Worm (Caenorhabditis elegans) whole organism, L1 larva: ENCODE results near the gene C35B1.4.

Experiments
- C04F5.9 ChIP-seq: sonication (generic microtip); optimal IDR thresholded peaks from 2 replicates; lab custom pipeline; 2016; ENCODE audit warnings: missing genetic modification characterization, missing compliant biosample characterization
- C16A3.4 ChIP-seq: fragments of 150-350 bp; optimal IDR thresholded peaks from 2 replicates; lab custom pipeline; 2014; ENCODE audit warnings: missing biosample characterization, missing genetic modification characterization
- C34B4.2 ChIP-seq: sonication (generic microtip); optimal IDR thresholded peaks from 2 replicates; lab custom pipeline; 2017; ENCODE audit warnings: mild to moderate bottlenecking, missing genetic modification characterization, missing compliant biosample characterization
- Y116A8C.19 ChIP-seq: sonication (generic microtip); optimal IDR thresholded peaks from 2 replicates; lab custom pipeline; 2016; ENCODE audit warnings: missing compliant biosample characterization, missing genetic modification characterization, borderline replicate concordance
- alr-1 ChIP-seq: fragments of 200-800 bp; sonication (Bioruptor generic); optimal IDR thresholded peaks from 2 replicates; lab custom pipeline; 2018; ENCODE audit warnings: borderline replicate concordance, mild to moderate bottlenecking, missing genetic modification characterization, missing compliant biosample characterization
- aly-2 ChIP-seq: fragments of 150-350 bp; optimal IDR thresholded peaks from 2 replicates; lab custom pipeline; 2014; ENCODE audit warnings: missing biosample characterization, missing genetic modification characterization
- ceh-88 ChIP-seq: fragments of 200-800 bp; sonication (Bioruptor generic); IDR thresholded peaks from 2 replicates; pipeline ENCODE4 v1.3.6; 2022; ENCODE audit warnings: missing genetic modification characterization, missing compliant biosample characterization
- ceh-90 ChIP-seq: sonication (generic microtip); optimal IDR thresholded peaks from 2 replicates; lab custom pipeline; 2016; ENCODE audit warnings: missing genetic modification characterization, missing compliant biosample characterization
- ces-1 ChIP-seq: fragments of 150-350 bp; optimal IDR thresholded peaks from 2 replicates; lab custom pipeline; 2014; ENCODE audit warnings: missing biosample characterization, missing genetic modification reagents, missing genetic modification characterization
- dpl-1 ChIP-seq, 3 experiments: fragments of 150-350 bp in 2 of 3; sonication (generic microtip) in 1 of 3; optimal IDR thresholded peaks; 2 replicates each; lab custom pipeline; 2014 to 2017; ENCODE audit warnings: missing biosample characterization in 3 of 3, missing genetic modification characterization in 3 of 3, missing genetic modification reagents in 3 of 3
- dsc-1 ChIP-seq: sonication (generic microtip); optimal IDR thresholded peaks from 2 replicates; lab custom pipeline; 2016; ENCODE audit warnings: mild to moderate bottlenecking, missing genetic modification characterization, missing compliant biosample characterization
- efl-1 ChIP-seq, 4 experiments: fragments of 150-350 bp; optimal IDR thresholded peaks in 3 of 4; peaks in 1 of 4; 1 replicate in 1 of 4; 2 replicates in 3 of 4; lab custom pipeline; 2014; ENCODE audit warnings: missing biosample characterization in 2 of 4, missing genetic modification characterization in 2 of 4, missing genetic modification reagents in 2 of 4
- egl-27 ChIP-seq, 2 experiments: fragments of 150-350 bp in 1 of 2; sonication (generic microtip); optimal IDR thresholded peaks; 3 replicates each; lab custom pipeline; 2017 to 2018; ENCODE audit warnings: missing biosample characterization in 2 of 2, missing genetic modification characterization in 2 of 2, missing genetic modification reagents in 2 of 2
- elt-2 ChIP-seq: sonication (generic microtip); optimal IDR thresholded peaks from 2 replicates; lab custom pipeline; 2016; ENCODE audit warnings: missing genetic modification characterization, mild to moderate bottlenecking, inconsistent platforms, missing compliant biosample characterization, missing genetic modification reagents
- elt-3 ChIP-seq, 6 experiments: fragments of 150-350 bp in 1 of 6; sonication (generic microtip); optimal IDR thresholded peaks; 2 replicates each; lab custom pipeline; 2017 to 2018; ENCODE audit warnings: missing biosample characterization in 6 of 6, missing genetic modification characterization in 6 of 6, inconsistent platforms in 1 of 6
- ets-5 ChIP-seq: fragments of 200-800 bp; sonication (Bioruptor generic); IDR thresholded peaks from 2 replicates; pipeline ENCODE4 v1.3.6; 2022; ENCODE audit warnings: missing genetic modification characterization, missing compliant biosample characterization
- fkh-4 ChIP-seq: sonication (generic microtip); optimal IDR thresholded peaks from 2 replicates; lab custom pipeline; 2016; ENCODE audit warnings: missing compliant biosample characterization, missing genetic modification characterization, borderline replicate concordance
- fkh-8 ChIP-seq: sonication (generic microtip); optimal IDR thresholded peaks from 2 replicates; lab custom pipeline; 2016; ENCODE audit warnings: mild to moderate bottlenecking, missing genetic modification characterization, missing compliant biosample characterization
- fos-1 ChIP-seq: fragments of 150-350 bp; optimal IDR thresholded peaks from 2 replicates; lab custom pipeline; 2014; ENCODE audit warnings: missing biosample characterization, missing genetic modification characterization
- grh-1 ChIP-seq: fragments of 200-800 bp; sonication (Bioruptor generic); IDR thresholded peaks from 2 replicates; pipeline ENCODE4 v1.3.6; 2022; ENCODE audit warnings: missing genetic modification reagents, missing genetic modification characterization, missing compliant biosample characterization
- hlh-17 ChIP-seq: fragments of 200-800 bp; sonication (Bioruptor generic); optimal IDR thresholded peaks from 2 replicates; lab custom pipeline; 2018; ENCODE audit warnings: missing genetic modification characterization, mild to moderate bottlenecking, missing compliant biosample characterization, moderate library complexity, borderline replicate concordance
- hlh-4 ChIP-seq: sonication (generic microtip); optimal IDR thresholded peaks from 2 replicates; lab custom pipeline; 2016; ENCODE audit warnings: mild to moderate bottlenecking, missing genetic modification characterization, missing compliant biosample characterization
- hpl-2 ChIP-seq: fragments of 150-350 bp; optimal IDR thresholded peaks from 2 replicates; lab custom pipeline; 2014; ENCODE audit warnings: missing biosample characterization, missing genetic modification reagents, missing genetic modification characterization
- jun-1 ChIP-seq: fragments of 150-350 bp; optimal IDR thresholded peaks from 2 replicates; lab custom pipeline; 2014; ENCODE audit warnings: missing biosample characterization, missing genetic modification reagents, missing genetic modification characterization
- lin-14 ChIP-seq: fragments of 200-800 bp; sonication (Bioruptor generic); optimal IDR thresholded peaks from 2 replicates; lab custom pipeline; 2018; ENCODE audit warnings: mild to moderate bottlenecking, missing genetic modification characterization, moderate library complexity, missing compliant biosample characterization
- lin-35 ChIP-seq, 2 experiments: fragments of 150-350 bp; optimal IDR thresholded peaks; 2 replicates each; lab custom pipeline; 2014; ENCODE audit warnings: missing biosample characterization in 2 of 2, missing genetic modification characterization in 2 of 2, missing genetic modification reagents in 2 of 2
- lin-39 ChIP-seq: fragments of 150-350 bp; optimal IDR thresholded peaks from 2 replicates; lab custom pipeline; 2014; ENCODE audit warnings: missing biosample characterization, missing genetic modification reagents, missing genetic modification characterization
- lir-3 ChIP-seq: sonication (generic microtip); optimal IDR thresholded peaks from 2 replicates; lab custom pipeline; 2016; ENCODE audit warnings: mild to moderate bottlenecking, missing genetic modification characterization, moderate library complexity, missing compliant biosample characterization; ENCODE audit not compliant: poor library complexity
- mab-9 ChIP-seq: fragments of 200-800 bp; sonication (Bioruptor generic); IDR thresholded peaks from 2 replicates; pipeline ENCODE4 v1.3.6; 2022; ENCODE audit warnings: missing genetic modification reagents, missing genetic modification characterization, missing compliant biosample characterization
- mdl-1 ChIP-seq, 2 experiments: fragments of 150-350 bp; optimal IDR thresholded peaks; 2 replicates each; lab custom pipeline; 2014 to 2017; ENCODE audit warnings: missing biosample characterization in 2 of 2, missing genetic modification characterization in 2 of 2, inconsistent platforms in 1 of 2
- mef-2 ChIP-seq: fragments of 150-350 bp; optimal IDR thresholded peaks from 2 replicates; lab custom pipeline; 2014; ENCODE audit warnings: missing biosample characterization, missing genetic modification characterization
- nhr-11 ChIP-seq: fragments of 150-350 bp; optimal IDR thresholded peaks from 2 replicates; lab custom pipeline; 2014; ENCODE audit warnings: missing biosample characterization, missing genetic modification characterization
- nhr-20 ChIP-seq: sonication (generic microtip); optimal IDR thresholded peaks from 2 replicates; lab custom pipeline; 2016; ENCODE audit warnings: mild to moderate bottlenecking, missing genetic modification characterization, missing compliant biosample characterization
- nhr-237 ChIP-seq: fragments of 150-350 bp; optimal IDR thresholded peaks from 2 replicates; lab custom pipeline; 2014; ENCODE audit warnings: missing biosample characterization, missing genetic modification characterization
- nhr-47 ChIP-seq: sonication (generic microtip); optimal IDR thresholded peaks from 2 replicates; lab custom pipeline; 2016; ENCODE audit warnings: mild to moderate bottlenecking, missing genetic modification characterization, moderate library complexity, missing compliant biosample characterization
- nhr-77 ChIP-seq: fragments of 150-350 bp; optimal IDR thresholded peaks from 2 replicates; lab custom pipeline; 2014; ENCODE audit warnings: missing biosample characterization, missing genetic modification characterization
- nhr-84 ChIP-seq: sonication (generic microtip); optimal IDR thresholded peaks from 2 replicates; lab custom pipeline; 2017; ENCODE audit warnings: missing biosample characterization, missing genetic modification characterization
- pax-3 ChIP-seq: fragments of 200-800 bp; sonication (Bioruptor generic); optimal IDR thresholded peaks from 2 replicates; lab custom pipeline; 2018; ENCODE audit warnings: mild to moderate bottlenecking, missing genetic modification characterization, moderate library complexity, missing compliant biosample characterization
- pqm-1 ChIP-seq: sonication (generic microtip); optimal IDR thresholded peaks from 3 replicates; lab custom pipeline; 2017; ENCODE audit warnings: missing biosample characterization, missing genetic modification characterization
- rnt-1 ChIP-seq: sonication (generic microtip); optimal IDR thresholded peaks from 2 replicates; lab custom pipeline; 2016; ENCODE audit warnings: mild to moderate bottlenecking, missing genetic modification characterization, moderate library complexity, missing compliant biosample characterization
- snpc-4 ChIP-seq: fragments of 150-350 bp; optimal IDR thresholded peaks from 2 replicates; lab custom pipeline; 2014; ENCODE audit warnings: missing biosample characterization, missing genetic modification characterization
- sox-4 ChIP-seq: sonication (generic microtip); optimal IDR thresholded peaks from 2 replicates; lab custom pipeline; 2016; ENCODE audit warnings: missing genetic modification characterization, missing compliant biosample characterization
- sptf-1 ChIP-seq: fragments of 150-350 bp; optimal IDR thresholded peaks from 2 replicates; lab custom pipeline; 2014; ENCODE audit warnings: missing biosample characterization, missing genetic modification characterization
- sup-37 ChIP-seq: fragments of 200-800 bp; sonication (Bioruptor generic); optimal IDR thresholded peaks from 2 replicates; lab custom pipeline; 2018; ENCODE audit warnings: mild to moderate bottlenecking, missing genetic modification characterization, missing compliant biosample characterization
- tlp-1 ChIP-seq: fragments of 150-350 bp; optimal IDR thresholded peaks from 2 replicates; lab custom pipeline; 2014; ENCODE audit warnings: missing biosample characterization, missing genetic modification characterization
- unc-130 ChIP-seq: fragments of 150-350 bp; optimal IDR thresholded peaks from 2 replicates; lab custom pipeline; 2017; ENCODE audit warnings: missing biosample characterization, missing genetic modification characterization, inconsistent platforms
- unc-62 ChIP-seq: fragments of 150-350 bp; optimal IDR thresholded peaks from 2 replicates; lab custom pipeline; 2014; ENCODE audit warnings: missing biosample characterization, missing genetic modification reagents, missing genetic modification characterization
- zag-1 ChIP-seq: fragments of 150-350 bp; optimal IDR thresholded peaks from 2 replicates; lab custom pipeline; 2014; ENCODE audit warnings: missing biosample characterization, missing genetic modification characterization
- zip-4 ChIP-seq: fragments of 200-800 bp; sonication (Bioruptor generic); optimal IDR thresholded peaks from 2 replicates; lab custom pipeline; 2018; ENCODE audit warnings: mild to moderate bottlenecking, missing genetic modification characterization, moderate library complexity, missing compliant biosample characterization

The C35B1.4 gene

ce11 chrIV:4079514-4079913 is at the start of gene C35B1.4:
C35B1.4 (plus strand) TSS chrIV:4079814.
- TF ChIP-seq dpl-1 (GFP tag; optimal IDR thresholded peaks at IDR 0.05; lab: Kevin White, UChicago) (no peak), ces-1 (GFP tag; lab: Kevin White, UChicago) (no peak), nhr-84 (tag; lab: Kevin White, UChicago) (no peak)

- TF ChIP-seq tlp-1 (tag; lab: Kevin White, UChicago) (no peak), unc-130 (tag; lab: Kevin White, UChicago) (no peak), elt-3 (tag; optimal IDR thresholded peaks at IDR 0.05; lab: Kevin White, UChicago) (peak in 5 of 6 experiments; percentile 53 to 95 (median 73)), nhr-237 (tag; lab: Kevin White, UChicago) (no peak), pax-3 (tag; lab: Kevin White, UChicago) (no peak), rnt-1 (tag; lab: Kevin White, UChicago) (peak; percentile 35), nhr-20 (peak; percentile 70), C34B4.2 (tag; lab: Kevin White, UChicago) (no peak), aly-2 (tag; lab: Kevin White, UChicago) (no peak), hpl-2 (no peak), nhr-77 (tag; lab: Kevin White, UChicago) (no peak), C04F5.9 (tag; lab: Kevin White, UChicago) (no peak), fos-1 (tag; lab: Kevin White, UChicago) (no peak), elt-2 (no peak), sox-4 (tag; lab: Kevin White, UChicago) (no peak), pqm-1 (tag; lab: Kevin White, UChicago) (no peak), fkh-4 (tag; lab: Kevin White, UChicago) (no peak), C16A3.4 (tag; lab: Kevin White, UChicago) (no peak), ceh-88 (GFP tag; lab: Robert Waterston, UW) (no peak), lin-14 (GFP tag; lab: Kevin White, UChicago) (peak; percentile 81), jun-1 (tag; lab: Kevin White, UChicago) (no peak), nhr-11 (tag; lab: Kevin White, UChicago) (no peak), egl-27 (tag; optimal IDR thresholded peaks at IDR 0.05; lab: Kevin White, UChicago) (no peak), unc-62 (GFP tag; lab: Kevin White, UChicago) (no peak), efl-1 (optimal IDR thresholded peaks at IDR 0.05; lab: Kevin White, UChicago) (peak in 1 of 2 experiments; percentile 77), efl-1 (GFP tag; optimal IDR thresholded peaks at IDR 0.05 in 1 of 2; lab: Kevin White, UChicago) (peak; percentile 74 to 98), zip-4 (GFP tag; lab: Kevin White, UChicago) (no peak), sup-37 (GFP tag; lab: Kevin White, UChicago) (no peak), Y116A8C.19 (no peak), hlh-17 (GFP tag; lab: Kevin White, UChicago) (no peak), ceh-90 (no peak), ces-1 (GFP tag; lab: Kevin White, UChicago) (no peak), nhr-47 (tag; lab: Kevin White, UChicago) (peak; percentile 6), mef-2 (no peak), sptf-1 (no peak), zag-1 (tag; lab: Kevin White, UChicago) (no peak), fkh-8 (tag; lab: Kevin White, UChicago) (no peak), alr-1 (tag; lab: Kevin White, UChicago) (no peak), ets-5 (GFP tag; lab: Robert Waterston, UW) (no peak), mdl-1 (tag; optimal IDR thresholded peaks at IDR 0.05; lab: Kevin White, UChicago) (peak in 1 of 2 experiments; percentile 43), lin-39 (tag; lab: Kevin White, UChicago) (no peak), grh-1 (GFP tag; lab: Robert Waterston, UW) (peak; percentile 38; the same call in 1 of the 2 replicates), hlh-4 (no peak), snpc-4 (tag; lab: Kevin White, UChicago) (no peak), dsc-1 (tag; lab: Kevin White, UChicago) (no peak), lin-35 (GFP tag; optimal IDR thresholded peaks at IDR 0.05; lab: Kevin White, UChicago) (peak; percentile 72 to 85), mab-9 (GFP tag; lab: Robert Waterston, UW) (no peak), lir-3 (tag; lab: Kevin White, UChicago) (no peak)
Observed at ce11 chrIV:4030917-4031599, 48.6 kb upstream of the C35B1.4 start.
